Fruit fly (Drosophila melanogaster) ovary, adult (tissue): ENCODE data around the gene CG13634.

ENCODE experiments used
- CG17801 ChIP-seq: fragments of 200-800 bp; optimal IDR thresholded peaks from 2 replicates; lab custom pipeline; 2019; ENCODE audit warnings: missing biosample characterization, mild to moderate bottlenecking, missing genetic modification characterization, moderate library complexity; ENCODE audit not compliant: partially characterized antibody

Gene CG13634

dm6 chr3R:24805048-24805447 lies 15.1 kb upstream of the CG13634 start, which contains the start of gene polybromo:
polybromo (minus strand) TSS chr3R:24805259.
- TF ChIP-seq CG17801 (GFP tag; lab: Kevin White, UChicago), result no peak

dm6 chr3R:24799503-24799902 lies 9.6 kb upstream of the CG13634 start, which contains the start of gene Ude:
Ude (minus strand) TSS chr3R:24799668.
- no peak for TF ChIP-seq CG17801 (GFP tag; lab: Kevin White, UChicago)

- no peak for TF ChIP-seq CG17801 (GFP tag; lab: Kevin White, UChicago)
Measured at dm6 chr3R:24798595-24798994, 8.7 kb upstream of the CG13634 start.

dm6 chr3R:24787734-24788133 lies 2.2 kb downstream of the CG13634 start, which contains the start of gene Ets96B:
Ets96B (plus strand) TSS chr3R:24788054.
- TF ChIP-seq CG17801 (GFP tag; lab: Kevin White, UChicago), result no peak

- TF ChIP-seq CG17801 (GFP tag; lab: Kevin White, UChicago), result peak; percentile 56
Measured at dm6 chr3R:24787042-24787565, 2.8 kb downstream of the CG13634 start, which contains the start of gene CG5805. CG5805 (minus strand) TSS chr3R:24787421.

dm6 chr3R:24778218-24778739 lies 11.7 kb downstream of the CG13634 start:
- no peak for TF ChIP-seq CG17801 (GFP tag; lab: Kevin White, UChicago)

- TF ChIP-seq CG17801 (GFP tag; lab: Kevin White, UChicago), result no peak
Measured at dm6 chr3R:24777101-24777500, 12.8 kb downstream of the CG13634 start.

- TF ChIP-seq CG17801 (GFP tag; lab: Kevin White, UChicago), result no peak
Measured at dm6 chr3R:24773422-24773821, 16.5 kb downstream of the CG13634 start.

- TF ChIP-seq CG17801 (GFP tag; lab: Kevin White, UChicago), result no peak
Measured at dm6 chr3R:24773016-24773415, 16.9 kb downstream of the CG13634 start.

- no peak for TF ChIP-seq CG17801 (GFP tag; lab: Kevin White, UChicago)
Measured at dm6 chr3R:24771273-24772231, 18.4 kb downstream of the CG13634 start, which contains the start of gene CG42331. CG42331 (plus strand) TSS chr3R:24772181.

dm6 chr3R:24769601-24770000 lies 20.3 kb downstream of the CG13634 start:
- no peak for TF ChIP-seq CG17801 (GFP tag; lab: Kevin White, UChicago)

- peak; percentile 90 for TF ChIP-seq CG17801 (GFP tag; lab: Kevin White, UChicago)
Measured at dm6 chr3R:24768538-24769401, 21.2 kb downstream of the CG13634 start, which contains the start of gene CG13631. CG13631 (plus strand) TSS chr3R:24769351.

dm6 chr3R:24767667-24768340 lies 22.1 kb downstream of the CG13634 start:
- TF ChIP-seq CG17801 (GFP tag; lab: Kevin White, UChicago), result no peak

dm6 chr3R:24766684-24767083 lies 23.3 kb downstream of the CG13634 start:
- TF ChIP-seq CG17801 (GFP tag; lab: Kevin White, UChicago), result no peak
